Fruit fly (Drosophila melanogaster): ENCODE measurements around the gene CG8534.

- no peak for TF ChIP-seq CTCF (optimal IDR thresholded peaks at IDR 0.05)
- no peak for TF ChIP-seq CG8478 (optimal IDR thresholded peaks at IDR 0.05)
Observed at dm6 chr3R:9821091-9821490, 8.5 kb downstream of the CG8534 start, which contains the start of gene CG42857.
